Worm (Caenorhabditis elegans): ENCODE data around the gene deg-1.

- no peak for TF ChIP-seq lin-13 (GFP tag; optimal IDR thresholded peaks at IDR 0.05)
- no peak for TF ChIP-seq egl-27 (tag; optimal IDR thresholded peaks at IDR 0.05)
- no peak for TF ChIP-seq ceh-82 (tag; optimal IDR thresholded peaks at IDR 0.05)
- TF ChIP-seq nhr-41 (GFP tag; IDR thresholded peaks at IDR 0.05) = no peak
- no peak for TF ChIP-seq gei-8 (GFP tag; optimal IDR thresholded peaks at IDR 0.05)
- no peak for TF ChIP-seq tra-1 (GFP tag; IDR thresholded peaks at IDR 0.05)
- TF ChIP-seq dpl-1 (GFP tag; optimal IDR thresholded peaks at IDR 0.05) = no peak
- TF ChIP-seq nhr-6 (tag; optimal IDR thresholded peaks at IDR 0.05) = no peak
- TF ChIP-seq mdl-1 (tag; optimal IDR thresholded peaks at IDR 0.05) = no peak
- TF ChIP-seq skn-1 (tag; optimal IDR thresholded peaks at IDR 0.05) = no peak
Observed at ce11 chrX:7739353-7739752, 13.5 kb upstream of the deg-1 start, which contains the start of gene K09F5.1.
